Fruit fly (Drosophila melanogaster) whole organism, pupa: ENCODE data around the gene Rdh.

Experiments
- CG14655 ChIP-seq: fragments of 200-800 bp; sonication (Bioruptor generic); optimal IDR thresholded peaks from 3 replicates; lab custom pipeline; 2017; ENCODE audit warnings: mild to moderate bottlenecking, missing biosample characterization, missing genetic modification reagents, missing genetic modification characterization
- CG17806 ChIP-seq: fragments of 200-800 bp; sonication (Bioruptor generic); optimal IDR thresholded peaks from 2 replicates; lab custom pipeline; 2018; ENCODE audit warnings: missing biosample characterization, mild to moderate bottlenecking, missing genetic modification characterization, moderate library complexity
- CG4496 ChIP-seq: fragments of 200-800 bp; sonication (Bioruptor generic); IDR thresholded peaks from 3 replicates; pipeline ENCODE4 v1.3.6; 2022; ENCODE audit warnings: missing biosample characterization, missing genetic modification characterization
- CG8159 ChIP-seq: fragments of 200-800 bp; sonication (Bioruptor generic); optimal IDR thresholded peaks from 3 replicates; lab custom pipeline; 2018; ENCODE audit warnings: missing biosample characterization, mild to moderate bottlenecking, missing genetic modification characterization, moderate library complexity
- fd96Ca ChIP-seq: fragments of 200-800 bp; sonication (Bioruptor generic); IDR thresholded peaks from 3 replicates; pipeline ENCODE4 v1.3.6; 2022; ENCODE audit warnings: missing biosample characterization, missing genetic modification characterization
- gl ChIP-seq: fragments of 200-800 bp; sonication (Bioruptor generic); optimal IDR thresholded peaks from 2 replicates; lab custom pipeline; 2018; ENCODE audit warnings: missing biosample characterization, mild to moderate bottlenecking, missing genetic modification characterization

The Rdh gene

dm6 chr3L:3876861-3877260 is 51.6 kb downstream of the Rdh start:
- TF ChIP-seq CG4496 (GFP tag; lab: Robert Waterston, UW) (0 out of 3 replicates have a peak, but pooled peaks have one; percentile 27), CG8159 (tag; lab: Kevin White, UChicago) (no peak), CG14655 (GFP tag; lab: Kevin White, UChicago) (no peak), CG17806 (tag; lab: Kevin White, UChicago) (no peak), fd96Ca (no peak), gl (tag; lab: Kevin White, UChicago) (no peak)
